Worm (Caenorhabditis elegans): ENCODE data around the gene F57G12.2.

Gene F57G12.2

ce11 chrX:12160002-12160690 lies at the start of gene F57G12.2:
TSS of gene F57G12.2 (minus strand) at chrX:12160052.
- peak; percentile 38 for TF ChIP-seq nhr-43 (tag; optimal IDR thresholded peaks at IDR 0.05; ENCODE audit: poor library complexity, severe bottlenecking)
- peak; percentile 60 for TF ChIP-seq nhr-25 (tag; optimal IDR thresholded peaks at IDR 0.05)
- peak; percentile 59 for TF ChIP-seq nhr-23 (tag; optimal IDR thresholded peaks at IDR 0.05)
- TF ChIP-seq elt-1 (tag; optimal IDR thresholded peaks at IDR 0.05): no peak
- no peak for TF ChIP-seq lsy-12 (tag; optimal IDR thresholded peaks at IDR 0.05)
- TF ChIP-seq hmg-11 (tag; optimal IDR thresholded peaks at IDR 0.05): peak; percentile 11
- TF ChIP-seq fkh-2 (tag; optimal IDR thresholded peaks at IDR 0.05): no peak
- no peak for TF ChIP-seq mml-1 (tag; optimal IDR thresholded peaks at IDR 0.05)
- no peak for TF ChIP-seq pha-4 (tag; optimal IDR thresholded peaks at IDR 0.05)
- TF ChIP-seq ztf-11 (tag; optimal IDR thresholded peaks at IDR 0.05): no peak
- TF ChIP-seq lin-39 (tag; optimal IDR thresholded peaks at IDR 0.05): no peak

ce11 chrX:12207078-12207477 lies 47.2 kb upstream of the F57G12.2 start:
- TF ChIP-seq unc-62 (GFP tag; optimal IDR thresholded peaks at IDR 0.05) (no peak), nhr-11 (tag; optimal IDR thresholded peaks at IDR 0.05) (peak; percentile 2), nhr-43 (tag; optimal IDR thresholded peaks at IDR 0.05; ENCODE audit: poor library complexity, severe bottlenecking) (no peak)

ce11 chrX:12205478-12206059 lies 45.7 kb upstream of the F57G12.2 start:
- no peak for TF ChIP-seq mdl-1 (tag; optimal IDR thresholded peaks at IDR 0.05)
- no peak for TF ChIP-seq sea-2 (GFP tag; optimal IDR thresholded peaks at IDR 0.05)
- no peak for TF ChIP-seq nhr-43 (tag; optimal IDR thresholded peaks at IDR 0.05; ENCODE audit: poor library complexity, severe bottlenecking)
- TF ChIP-seq nhr-76 (tag; optimal IDR thresholded peaks at IDR 0.05): no peak
- peak; percentile 28 for TF ChIP-seq lsy-12 (tag; optimal IDR thresholded peaks at IDR 0.05)
- TF ChIP-seq egl-5 (tag; optimal IDR thresholded peaks at IDR 0.05): no peak
- TF ChIP-seq fos-1 (tag; optimal IDR thresholded peaks at IDR 0.05): no peak
- no peak for TF ChIP-seq lin-15B (tag; optimal IDR thresholded peaks at IDR 0.05)
- TF ChIP-seq zag-1 (tag; optimal IDR thresholded peaks at IDR 0.05): no peak
- no peak for TF ChIP-seq nhr-237 (tag; optimal IDR thresholded peaks at IDR 0.05)
- no peak for TF ChIP-seq ceh-16 (tag; optimal IDR thresholded peaks at IDR 0.05)
- TF ChIP-seq elt-2 (tag; optimal IDR thresholded peaks at IDR 0.05): no peak
- peak; percentile 25 for TF ChIP-seq skn-1 (tag; optimal IDR thresholded peaks at IDR 0.05)
- no peak for TF ChIP-seq aly-2 (tag; optimal IDR thresholded peaks at IDR 0.05)
- TF ChIP-seq lin-39 (tag; optimal IDR thresholded peaks at IDR 0.05): peak; percentile 15
- peak; percentile 48 for TF ChIP-seq tbx-2 (tag; optimal IDR thresholded peaks at IDR 0.05)
- TF ChIP-seq ZK546.5 (tag; optimal IDR thresholded peaks at IDR 0.05): no peak
- TF ChIP-seq hmg-11 (tag; optimal IDR thresholded peaks at IDR 0.05): peak; percentile 58
- no peak for TF ChIP-seq nhr-25 (tag; optimal IDR thresholded peaks at IDR 0.05)
- no peak for TF ChIP-seq fkh-2 (tag; optimal IDR thresholded peaks at IDR 0.05)
- no peak for TF ChIP-seq ama-1 (optimal IDR thresholded peaks at IDR 0.05)
- peak; percentile 13 for TF ChIP-seq ztf-11 (tag; optimal IDR thresholded peaks at IDR 0.05)
- no peak for TF ChIP-seq pha-4 (tag; optimal IDR thresholded peaks at IDR 0.05)
- no peak for TF ChIP-seq jun-1 (tag; optimal IDR thresholded peaks at IDR 0.05)
- TF ChIP-seq fkh-10 (GFP tag; optimal IDR thresholded peaks at IDR 0.05): peak; percentile 98
- no peak for TF ChIP-seq elt-3 (tag; optimal IDR thresholded peaks at IDR 0.05)
- no peak for TF ChIP-seq pqm-1 (tag; optimal IDR thresholded peaks at IDR 0.05)
- TF ChIP-seq nfya-1 (tag; optimal IDR thresholded peaks at IDR 0.05; ENCODE audit: insufficient read depth): peak; percentile 68

ce11 chrX:12204334-12204733 lies 44.5 kb upstream of the F57G12.2 start:
- TF ChIP-seq lin-39 (tag; optimal IDR thresholded peaks at IDR 0.05) (peak; percentile 45), unc-62 (GFP tag; optimal IDR thresholded peaks at IDR 0.05) (no peak)

- TF ChIP-seq egl-5 (tag; optimal IDR thresholded peaks at IDR 0.05): peak; percentile 17
- TF ChIP-seq pha-4 (tag; optimal IDR thresholded peaks at IDR 0.05): no peak
- peak; percentile 39 for TF ChIP-seq nhr-11 (tag; optimal IDR thresholded peaks at IDR 0.05)
- no peak for TF ChIP-seq nhr-43 (tag; optimal IDR thresholded peaks at IDR 0.05; ENCODE audit: poor library complexity, severe bottlenecking)
- no peak for TF ChIP-seq mdl-1 (tag; optimal IDR thresholded peaks at IDR 0.05)
- TF ChIP-seq ceh-82 (tag; optimal IDR thresholded peaks at IDR 0.05): no peak
These were observed 42.0 kb upstream of the F57G12.2 start for ce11 chrX:12201840-12202239.

Data from whole organism, L3 larva.